Worm (Caenorhabditis elegans) whole organism, L4 larva: ENCODE data around the gene T25D1.3.

ENCODE experiments used
- F44E2.7 ChIP-seq: fragments of 200-800 bp; sonication (Bioruptor generic); IDR thresholded peaks from 2 replicates; pipeline ENCODE4 v2.1.2; 2022; ENCODE audit warnings: missing genetic modification characterization, missing compliant biosample characterization
- R02D3.7 ChIP-seq: fragments of 150-350 bp; sonication (generic microtip); optimal IDR thresholded peaks from 3 replicates; lab custom pipeline; 2014; ENCODE audit warnings: missing biosample characterization, missing genetic modification characterization
- T20F7.1 ChIP-seq: fragments of 200-800 bp; sonication (Bioruptor generic); optimal IDR thresholded peaks from 2 replicates; lab custom pipeline; 2018; ENCODE audit warnings: mild to moderate bottlenecking, missing genetic modification characterization, missing compliant biosample characterization
- Y5F2A.4 ChIP-seq: fragments of 200-800 bp; sonication (Bioruptor generic); optimal IDR thresholded peaks from 2 replicates; lab custom pipeline; 2018; ENCODE audit warnings: mild to moderate bottlenecking, missing genetic modification characterization, missing compliant biosample characterization
- Y75B8A.6 ChIP-seq: fragments of 200-800 bp; sonication (Bioruptor generic); IDR thresholded peaks from 2 replicates; pipeline ENCODE4 v1.3.6; 2022; ENCODE audit warnings: missing genetic modification reagents, missing genetic modification characterization, missing compliant biosample characterization
- ZK546.5 ChIP-seq, 2 experiments: sonication (generic microtip); optimal IDR thresholded peaks; 2 replicates each; lab custom pipeline; 2017; ENCODE audit warnings: missing biosample characterization in 2 of 2, missing genetic modification characterization in 2 of 2
- aly-2 ChIP-seq: sonication (generic microtip); optimal IDR thresholded peaks from 2 replicates; lab custom pipeline; 2018; ENCODE audit warnings: missing biosample characterization, missing genetic modification characterization
- ceh-20 ChIP-seq: fragments of 200-800 bp; sonication (Bioruptor generic); IDR thresholded peaks from 2 replicates; pipeline ENCODE4 v1.3.6; 2022; ENCODE audit warnings: missing genetic modification reagents, missing genetic modification characterization, missing compliant biosample characterization
- ceh-28 ChIP-seq: fragments of 150-350 bp; optimal IDR thresholded peaks from 2 replicates; lab custom pipeline; 2014; ENCODE audit warnings: missing biosample characterization, missing genetic modification reagents, missing genetic modification characterization
- daf-16 ChIP-seq, 3 experiments: sonication (generic microtip); optimal IDR thresholded peaks; 2 replicates each; lab custom pipeline; 2016 to 2017; ENCODE audit warnings: missing genetic modification characterization in 3 of 3, missing genetic modification reagents in 3 of 3, mild to moderate bottlenecking in 2 of 3, missing compliant biosample characterization in 2 of 3, missing biosample characterization in 1 of 3, moderate library complexity in 1 of 3
- dmd-6 ChIP-seq: fragments of 200-800 bp; sonication (Bioruptor generic); IDR thresholded peaks from 2 replicates; pipeline ENCODE4 v1.3.6; 2022; ENCODE audit warnings: missing genetic modification reagents, missing genetic modification characterization, missing compliant biosample characterization
- dmd-9 ChIP-seq: fragments of 200-800 bp; sonication (Bioruptor generic); IDR thresholded peaks from 2 replicates; pipeline ENCODE4 v1.3.6; 2022; ENCODE audit warnings: missing genetic modification reagents, missing genetic modification characterization, missing compliant biosample characterization
- duxl-1 ChIP-seq: sonication (generic microtip); optimal IDR thresholded peaks from 2 replicates; lab custom pipeline; 2016; ENCODE audit warnings: mild to moderate bottlenecking, missing genetic modification characterization, moderate library complexity, missing compliant biosample characterization; ENCODE audit not compliant: poor library complexity
- egl-43 ChIP-seq: fragments of 200-800 bp; sonication (Bioruptor generic); IDR thresholded peaks from 2 replicates; pipeline ENCODE4 v1.3.6; 2022; ENCODE audit warnings: missing genetic modification reagents, missing genetic modification characterization, missing compliant biosample characterization
- fkh-10 ChIP-seq: fragments of 150-350 bp; optimal IDR thresholded peaks from 2 replicates; lab custom pipeline; 2014; ENCODE audit warnings: missing biosample characterization, missing genetic modification reagents, missing genetic modification characterization
- gei-8 ChIP-seq: fragments of 200-800 bp; sonication (Bioruptor generic); optimal IDR thresholded peaks from 2 replicates; lab custom pipeline; 2018; ENCODE audit warnings: mild to moderate bottlenecking, missing genetic modification characterization, missing compliant biosample characterization
- hlh-11 ChIP-seq: fragments of 200-800 bp; sonication (Bioruptor generic); optimal IDR thresholded peaks from 2 replicates; lab custom pipeline; 2018; ENCODE audit warnings: mild to moderate bottlenecking, missing genetic modification characterization, missing compliant biosample characterization
- hlh-30 ChIP-seq: sonication (generic microtip); optimal IDR thresholded peaks from 2 replicates; lab custom pipeline; 2017; ENCODE audit warnings: antibody characterized with exemption, mild to moderate bottlenecking, missing genetic modification characterization, missing compliant biosample characterization; ENCODE audit not compliant: insufficient read depth
- jun-1 ChIP-seq: fragments of 150-350 bp; optimal IDR thresholded peaks from 2 replicates; lab custom pipeline; 2014; ENCODE audit warnings: missing biosample characterization, missing genetic modification reagents, missing genetic modification characterization
- lin-29 ChIP-seq: fragments of 200-800 bp; sonication (Bioruptor generic); IDR thresholded peaks from 2 replicates; pipeline ENCODE4 v1.3.6; 2022; ENCODE audit warnings: missing genetic modification reagents, missing genetic modification characterization, missing compliant biosample characterization
- lin-38 ChIP-seq: fragments of 200-800 bp; sonication (Bioruptor generic); IDR thresholded peaks from 2 replicates; pipeline ENCODE4 v1.3.6; 2022; ENCODE audit warnings: missing genetic modification reagents, missing genetic modification characterization, missing compliant biosample characterization
- lir-3 ChIP-seq: sonication (generic microtip); optimal IDR thresholded peaks from 2 replicates; lab custom pipeline; 2016; ENCODE audit warnings: mild to moderate bottlenecking, missing genetic modification characterization, missing compliant biosample characterization
- madf-5 ChIP-seq, 2 experiments: fragments of 200-800 bp; sonication (Bioruptor generic); IDR thresholded peaks; 2 replicates each; pipeline ENCODE4 v1.3.6; 2022; ENCODE audit warnings: missing compliant biosample characterization in 2 of 2, missing genetic modification characterization in 2 of 2
- mep-1 ChIP-seq: fragments of 150-350 bp; sonication (generic microtip); optimal IDR thresholded peaks from 3 replicates; lab custom pipeline; 2014; ENCODE audit warnings: missing biosample characterization, missing genetic modification characterization
- mes-2 ChIP-seq: sonication (generic microtip); optimal IDR thresholded peaks from 2 replicates; lab custom pipeline; 2016; ENCODE audit warnings: missing genotype, mild to moderate bottlenecking, missing genetic modification characterization, missing compliant biosample characterization; ENCODE audit not compliant: poor library complexity, severe bottlenecking
- mxl-3 ChIP-seq: fragments of 200-800 bp; sonication (Bioruptor generic); optimal IDR thresholded peaks from 2 replicates; lab custom pipeline; 2018; ENCODE audit warnings: mild to moderate bottlenecking, missing genetic modification characterization, missing compliant biosample characterization
- nhr-11 ChIP-seq: fragments of 150-350 bp; optimal IDR thresholded peaks from 2 replicates; lab custom pipeline; 2014; ENCODE audit warnings: missing biosample characterization, missing genetic modification characterization
- nhr-28 ChIP-seq: fragments of 150-350 bp; optimal IDR thresholded peaks from 2 replicates; lab custom pipeline; 2014; ENCODE audit warnings: missing biosample characterization, missing genetic modification characterization
- nhr-6 ChIP-seq: fragments of 150-350 bp; optimal IDR thresholded peaks from 2 replicates; lab custom pipeline; 2014; ENCODE audit warnings: missing biosample characterization, missing genetic modification characterization
- nhr-77 ChIP-seq: fragments of 150-350 bp; optimal IDR thresholded peaks from 2 replicates; lab custom pipeline; 2014; ENCODE audit warnings: missing biosample characterization, missing genetic modification characterization
- pha-4 ChIP-seq, 2 experiments: fragments of 150-350 bp in 1 of 2; fragments of 200-800 bp in 1 of 2; sonication (Bioruptor generic) in 1 of 2; IDR thresholded peaks in 1 of 2; optimal IDR thresholded peaks in 1 of 2; 2 replicates each; pipeline versions ENCODE4 v1.3.6 to Lab custom; 2014 to 2022; ENCODE audit warnings: missing genetic modification characterization in 2 of 2, missing genetic modification reagents in 2 of 2, missing biosample characterization in 1 of 2, missing compliant biosample characterization in 1 of 2
- php-3 ChIP-seq: fragments of 200-800 bp; sonication (Bioruptor generic); IDR thresholded peaks from 2 replicates; pipeline ENCODE4 v1.3.6; 2022; ENCODE audit warnings: missing genetic modification reagents, missing genetic modification characterization, missing compliant biosample characterization
- sdz-12 ChIP-seq: fragments of 200-800 bp; sonication (Bioruptor generic); optimal IDR thresholded peaks from 2 replicates; lab custom pipeline; 2018; ENCODE audit warnings: mild to moderate bottlenecking, missing genetic modification characterization, missing compliant biosample characterization
- set-16 ChIP-seq: fragments of 200-800 bp; sonication (Bioruptor generic); IDR thresholded peaks from 2 replicates; pipeline ENCODE4 v1.3.6; 2022; ENCODE audit warnings: missing genetic modification reagents, missing genetic modification characterization, missing compliant biosample characterization
- tra-1 ChIP-seq: fragments of 200-800 bp; sonication (Bioruptor generic); IDR thresholded peaks from 2 replicates; pipeline ENCODE4 v1.3.6; 2022; ENCODE audit warnings: missing genetic modification reagents, missing genetic modification characterization, missing compliant biosample characterization
- unc-130 ChIP-seq: sonication (generic microtip); optimal IDR thresholded peaks from 2 replicates; lab custom pipeline; 2016; ENCODE audit warnings: missing genetic modification reagents, missing genetic modification characterization, missing compliant biosample characterization
- vab-7 ChIP-seq: fragments of 200-800 bp; sonication (Bioruptor generic); IDR thresholded peaks from 2 replicates; pipeline ENCODE4 v1.3.6; 2022; ENCODE audit warnings: missing genetic modification reagents, missing genetic modification characterization, missing compliant biosample characterization
- zag-1 ChIP-seq: fragments of 150-350 bp; optimal IDR thresholded peaks from 2 replicates; lab custom pipeline; 2014; ENCODE audit warnings: missing biosample characterization, missing genetic modification characterization
- zfp-2 ChIP-seq: sonication (generic microtip); optimal IDR thresholded peaks from 2 replicates; lab custom pipeline; 2016; ENCODE audit warnings: mild to moderate bottlenecking, missing genetic modification characterization, missing compliant biosample characterization

Gene T25D1.3

DNA sequence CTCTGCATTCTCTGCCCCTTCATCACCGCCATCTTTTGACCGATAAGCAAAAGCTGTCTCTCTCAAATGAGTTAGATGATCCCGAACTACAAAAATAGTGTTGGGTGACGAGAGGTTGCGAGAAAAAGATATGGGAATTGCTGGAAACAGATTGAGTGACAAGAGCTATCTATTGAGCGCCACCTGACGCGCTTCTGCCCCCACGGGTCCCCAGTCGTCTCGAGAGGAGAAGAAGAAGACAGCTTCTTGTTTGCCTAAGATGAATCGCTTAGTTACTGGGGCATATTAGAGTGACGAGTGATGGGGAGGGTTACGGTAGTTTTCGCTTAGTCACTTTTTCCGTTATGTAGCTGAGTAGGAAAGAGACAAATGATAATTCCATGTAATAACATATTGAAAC lies 29.1 kb downstream of the T25D1.3 start:
- TF ChIP-seq mes-2 (tag; lab: Kevin White, UChicago): no peak
- no peak for TF ChIP-seq fkh-10 (GFP tag; lab: Kevin White, UChicago)
- no peak for TF ChIP-seq lin-38 (GFP tag; lab: Robert Waterston, UW)
- peak; percentile 51 for TF ChIP-seq nhr-11 (tag; lab: Kevin White, UChicago)
- TF ChIP-seq hlh-30 (tag; lab: Kevin White, UChicago): peak; percentile 8
- peak in 1 of 2 experiments; percentile 44 for TF ChIP-seq daf-16 (GFP tag; optimal IDR thresholded peaks at IDR 0.05; lab: Kevin White, UChicago)
- no peak for TF ChIP-seq daf-16 (tag; optimal IDR thresholded peaks at IDR 0.05; lab: Kevin White, UChicago)
- TF ChIP-seq jun-1: no peak
- no peak for TF ChIP-seq R02D3.7 (tag; lab: Kevin White, UChicago)
- no peak for TF ChIP-seq F44E2.7 (GFP tag; lab: Robert Waterston, UW)
- no peak for TF ChIP-seq sdz-12 (GFP tag; lab: Kevin White, UChicago)
- peak; percentile 7; the same call in 1 of the 2 replicates for TF ChIP-seq ceh-20 (GFP tag; lab: Robert Waterston, UW)

- TF ChIP-seq zfp-2 (tag; lab: Kevin White, UChicago) (no peak), lir-3 (tag; lab: Kevin White, UChicago) (no peak), lin-38 (GFP tag; lab: Robert Waterston, UW) (no peak), ZK546.5 (tag; optimal IDR thresholded peaks at IDR 0.05; lab: Kevin White, UChicago) (no peak), hlh-11 (tag; lab: Kevin White, UChicago) (peak; percentile 2), dmd-9 (GFP tag; lab: Robert Waterston, UW) (no peak), T20F7.1 (GFP tag; lab: Kevin White, UChicago) (no peak), aly-2 (tag; lab: Kevin White, UChicago) (no peak)
Observed at ce11 chrX:16535192-16535591, 29.7 kb downstream of the T25D1.3 start.

- TF ChIP-seq madf-5 (GFP tag; IDR thresholded peaks at IDR 0.05; lab: Robert Waterston, UW): no peak
- peak; percentile 80 for TF ChIP-seq set-16 (GFP tag; lab: Robert Waterston, UW)
- TF ChIP-seq mxl-3 (GFP tag; lab: Kevin White, UChicago): no peak
- TF ChIP-seq gei-8 (GFP tag; lab: Kevin White, UChicago): no peak
- TF ChIP-seq, all 104 proteins: peak for 1
Observed at ce11 chrX:16536230-16536940, 30.9 kb downstream of the T25D1.3 start, which contains the start of gene pat-9. Gene pat-9, plus strand, starts transcription at chrX:16536890.

ce11 chrX:16540374-16540773 lies 34.9 kb downstream of the T25D1.3 start, which contains the start of gene osm-1:
Gene osm-1, plus strand, starts transcription at chrX:16540674.
- TF ChIP-seq tra-1 (GFP tag; lab: Robert Waterston, UW) (no peak), T20F7.1 (GFP tag; lab: Kevin White, UChicago) (no peak), lin-29 (GFP tag; lab: Robert Waterston, UW) (no peak), duxl-1 (tag; lab: Kevin White, UChicago) (no peak), pha-4 (GFP tag; IDR thresholded peaks at IDR 0.05; lab: Robert Waterston, UW) (no peak), pha-4 (tag; optimal IDR thresholded peaks at IDR 0.05; lab: Kevin White, UChicago) (no peak), lin-38 (GFP tag; lab: Robert Waterston, UW) (no peak), dmd-6 (GFP tag; lab: Robert Waterston, UW) (no peak), fkh-10 (GFP tag; lab: Kevin White, UChicago) (no peak), Y75B8A.6 (GFP tag; lab: Robert Waterston, UW) (no peak), vab-7 (no peak), unc-130 (GFP tag; lab: Kevin White, UChicago) (no peak), nhr-77 (tag; lab: Kevin White, UChicago) (no peak), zag-1 (no peak), ceh-28 (tag; lab: Kevin White, UChicago) (no peak), nhr-28 (no peak), Y5F2A.4 (no peak), php-3 (GFP tag; lab: Robert Waterston, UW) (no peak), nhr-6 (tag; lab: Kevin White, UChicago) (no peak), mep-1 (tag; lab: Kevin White, UChicago) (no peak), egl-43 (GFP tag; lab: Robert Waterston, UW) (no peak)
